Worm (Caenorhabditis elegans) whole organism, L4/young adult: Measurements from ENCODE around the gene dmd-10.
A peak's percentile ranks its signal among the peaks of the same experiment; 100 is the strongest.

Experiments used
- W03F9.2 ChIP-seq: fragments of 150-350 bp; optimal IDR thresholded peaks from 2 replicates; lab custom pipeline; 2014; ENCODE audit warnings: missing biosample characterization, missing genetic modification characterization
- dao-5 ChIP-seq: sonication (generic microtip); optimal IDR thresholded peaks from 2 replicates; lab custom pipeline; 2016; ENCODE audit warnings: missing genotype, missing genetic modification characterization, moderate library complexity, missing compliant biosample characterization
- him-1 ChIP-seq: sonication (generic microtip); optimal IDR thresholded peaks from 2 replicates; lab custom pipeline; 2016; ENCODE audit warnings: missing genotype, missing genetic modification reagents, missing genetic modification characterization, missing compliant biosample characterization

DNA sequence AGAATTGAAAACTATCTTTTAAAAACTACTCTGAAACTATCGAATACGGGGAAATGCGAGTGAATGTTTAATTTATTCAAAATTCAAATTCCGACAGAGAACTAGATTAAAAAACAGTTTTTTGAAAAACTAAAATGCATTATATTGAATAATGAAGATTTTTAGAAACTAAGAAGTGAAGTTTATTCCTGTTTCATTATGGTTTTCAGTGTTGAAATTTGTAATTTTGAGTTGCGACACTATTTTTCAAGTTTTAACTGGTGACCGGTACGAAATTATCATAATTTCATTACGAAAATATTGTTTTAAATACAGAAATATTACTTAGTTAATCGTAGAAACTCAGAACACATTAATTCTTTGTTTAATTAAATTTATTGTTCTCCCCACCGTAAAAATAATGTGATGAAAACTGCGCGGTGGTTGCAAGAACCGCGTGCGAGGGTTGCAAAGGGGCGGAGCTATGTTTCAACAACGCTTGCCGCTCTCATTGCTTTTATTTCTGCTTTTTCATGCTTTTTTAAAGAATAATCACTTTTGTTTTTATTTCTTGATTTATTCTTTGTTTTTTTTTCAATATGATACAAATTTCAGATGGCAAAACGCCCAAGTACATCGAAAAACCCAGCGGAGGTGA is 60.2 kb downstream of the dmd-10 start, which contains the start of gene him-17:
- TF ChIP-seq him-1 (no peak), W03F9.2 (tag; lab: Kevin White, UChicago) (peak; percentile 62), dao-5 (no peak)
